Worm (Caenorhabditis elegans) whole organism, L4 larva: ENCODE results near the gene K06A4.10.
A peak's percentile ranks its signal among the peaks of the same experiment; 100 is the strongest.

ENCODE experiments used
- F26F4.8 ChIP-seq: fragments of 200-800 bp; sonication (Bioruptor generic); conservative IDR thresholded peaks from 2 replicates; pipeline ENCODE4 v1.3.6; 2022; ENCODE audit warnings: missing genetic modification characterization, missing compliant biosample characterization
- F37D6.2 ChIP-seq: sonication (generic microtip); optimal IDR thresholded peaks from 2 replicates; lab custom pipeline; 2016; ENCODE audit warnings: mild to moderate bottlenecking, missing genetic modification characterization, missing compliant biosample characterization
- T26A8.4 ChIP-seq: fragments of 200-800 bp; sonication (Bioruptor generic); IDR thresholded peaks from 2 replicates; pipeline ENCODE4 v1.3.6; 2022; ENCODE audit warnings: missing genetic modification characterization, missing compliant biosample characterization
- Y48G9A.11 ChIP-seq: fragments of 200-800 bp; sonication (Bioruptor generic); IDR thresholded peaks from 2 replicates; pipeline ENCODE4 v1.3.6; 2022; ENCODE audit warnings: missing genetic modification reagents, missing genetic modification characterization, missing compliant biosample characterization
- ZK546.5 ChIP-seq, 2 experiments: sonication (generic microtip); optimal IDR thresholded peaks; 2 replicates each; lab custom pipeline; 2017; ENCODE audit warnings: missing biosample characterization in 2 of 2, missing genetic modification characterization in 2 of 2
- aha-1 ChIP-seq: fragments of 150-350 bp; peaks from one replicate; lab custom pipeline; 2014; ENCODE audit warnings: missing biosample characterization, missing genetic modification characterization
- aly-2 ChIP-seq: sonication (generic microtip); optimal IDR thresholded peaks from 2 replicates; lab custom pipeline; 2018; ENCODE audit warnings: missing biosample characterization, missing genetic modification characterization
- ceh-20 ChIP-seq: fragments of 200-800 bp; sonication (Bioruptor generic); IDR thresholded peaks from 2 replicates; pipeline ENCODE4 v1.3.6; 2022; ENCODE audit warnings: missing genetic modification reagents, missing genetic modification characterization, missing compliant biosample characterization
- ceh-28 ChIP-seq: fragments of 150-350 bp; optimal IDR thresholded peaks from 2 replicates; lab custom pipeline; 2014; ENCODE audit warnings: missing biosample characterization, missing genetic modification reagents, missing genetic modification characterization
- ceh-44 ChIP-seq: fragments of 200-800 bp; sonication (Bioruptor generic); IDR thresholded peaks from 2 replicates; pipeline ENCODE4 v1.3.6; 2022; ENCODE audit warnings: missing genetic modification reagents, missing genetic modification characterization, missing compliant biosample characterization
- ceh-82 ChIP-seq: sonication (generic microtip); optimal IDR thresholded peaks from 2 replicates; lab custom pipeline; 2017; ENCODE audit warnings: missing biosample characterization, missing genetic modification characterization
- ces-1 ChIP-seq: fragments of 150-350 bp; sonication (generic microtip); optimal IDR thresholded peaks from 4 replicates; lab custom pipeline; 2014; ENCODE audit warnings: missing biosample characterization, missing genetic modification reagents, missing genetic modification characterization
- cey-2 ChIP-seq: sonication (generic microtip); optimal IDR thresholded peaks from 3 replicates; lab custom pipeline; 2017; ENCODE audit warnings: missing genetic modification characterization, mild to moderate bottlenecking, missing compliant biosample characterization, antibody characterized with exemption, borderline replicate concordance; ENCODE audit not compliant: insufficient read depth
- ctbp-1 ChIP-seq: fragments of 200-800 bp; sonication (Bioruptor generic); IDR thresholded peaks from 2 replicates; pipeline ENCODE4 v1.3.6; 2022; ENCODE audit warnings: missing genetic modification reagents, missing genetic modification characterization, missing compliant biosample characterization
- daf-16 ChIP-seq, 3 experiments: sonication (generic microtip); optimal IDR thresholded peaks; 2 replicates each; lab custom pipeline; 2016 to 2017; ENCODE audit warnings: missing genetic modification characterization in 3 of 3, missing genetic modification reagents in 3 of 3, mild to moderate bottlenecking in 2 of 3, missing compliant biosample characterization in 2 of 3, missing biosample characterization in 1 of 3, moderate library complexity in 1 of 3
- daf-19 ChIP-seq: fragments of 200-800 bp; sonication (Bioruptor generic); conservative IDR thresholded peaks from 2 replicates; pipeline ENCODE4 v1.3.6; 2022; ENCODE audit warnings: missing genetic modification characterization, missing compliant biosample characterization
- dmd-6 ChIP-seq: fragments of 200-800 bp; sonication (Bioruptor generic); IDR thresholded peaks from 2 replicates; pipeline ENCODE4 v1.3.6; 2022; ENCODE audit warnings: missing genetic modification reagents, missing genetic modification characterization, missing compliant biosample characterization
- dve-1 ChIP-seq: sonication (generic microtip); optimal IDR thresholded peaks from 2 replicates; lab custom pipeline; 2017; ENCODE audit warnings: antibody characterized with exemption, mild to moderate bottlenecking, missing genetic modification characterization, missing compliant biosample characterization; ENCODE audit not compliant: insufficient read depth
- egl-27 ChIP-seq: sonication (generic microtip); optimal IDR thresholded peaks from 3 replicates; lab custom pipeline; 2017; ENCODE audit warnings: missing biosample characterization, missing genetic modification reagents, missing genetic modification characterization
- egl-43 ChIP-seq: fragments of 200-800 bp; sonication (Bioruptor generic); IDR thresholded peaks from 2 replicates; pipeline ENCODE4 v1.3.6; 2022; ENCODE audit warnings: missing genetic modification reagents, missing genetic modification characterization, missing compliant biosample characterization
- gei-8 ChIP-seq: fragments of 200-800 bp; sonication (Bioruptor generic); optimal IDR thresholded peaks from 2 replicates; lab custom pipeline; 2018; ENCODE audit warnings: mild to moderate bottlenecking, missing genetic modification characterization, missing compliant biosample characterization
- hlh-11 ChIP-seq: fragments of 200-800 bp; sonication (Bioruptor generic); optimal IDR thresholded peaks from 2 replicates; lab custom pipeline; 2018; ENCODE audit warnings: mild to moderate bottlenecking, missing genetic modification characterization, missing compliant biosample characterization
- hlh-30 ChIP-seq: sonication (generic microtip); optimal IDR thresholded peaks from 2 replicates; lab custom pipeline; 2017; ENCODE audit warnings: antibody characterized with exemption, mild to moderate bottlenecking, missing genetic modification characterization, missing compliant biosample characterization; ENCODE audit not compliant: insufficient read depth
- hmg-1.1 ChIP-seq: fragments of 200-800 bp; sonication (Bioruptor generic); IDR thresholded peaks from 2 replicates; pipeline ENCODE4 v1.3.6; 2022; ENCODE audit warnings: missing genetic modification reagents, missing genetic modification characterization, missing compliant biosample characterization
- lin-1 ChIP-seq: fragments of 200-800 bp; sonication (Bioruptor generic); IDR thresholded peaks from 2 replicates; pipeline ENCODE4 v1.3.6; 2022; ENCODE audit warnings: missing genetic modification reagents, missing genetic modification characterization, missing compliant biosample characterization
- lin-38 ChIP-seq: fragments of 200-800 bp; sonication (Bioruptor generic); IDR thresholded peaks from 2 replicates; pipeline ENCODE4 v1.3.6; 2022; ENCODE audit warnings: missing genetic modification reagents, missing genetic modification characterization, missing compliant biosample characterization
- mdl-1 ChIP-seq, 2 experiments: fragments of 150-350 bp in 1 of 2; sonication (generic microtip) in 1 of 2; optimal IDR thresholded peaks; 2 replicates each; lab custom pipeline; 2014 to 2017; ENCODE audit warnings: missing biosample characterization in 2 of 2, missing genetic modification characterization in 2 of 2
- mep-1 ChIP-seq: fragments of 150-350 bp; sonication (generic microtip); optimal IDR thresholded peaks from 3 replicates; lab custom pipeline; 2014; ENCODE audit warnings: missing biosample characterization, missing genetic modification characterization
- nhr-102 ChIP-seq: sonication (generic microtip); optimal IDR thresholded peaks from 2 replicates; lab custom pipeline; 2016; ENCODE audit warnings: mild to moderate bottlenecking, missing genetic modification characterization, moderate library complexity, missing compliant biosample characterization
- nhr-111 ChIP-seq: fragments of 200-800 bp; sonication (Bioruptor generic); optimal IDR thresholded peaks from 2 replicates; lab custom pipeline; 2018; ENCODE audit warnings: mild to moderate bottlenecking, missing genetic modification characterization, missing compliant biosample characterization
- nhr-28 ChIP-seq: fragments of 150-350 bp; optimal IDR thresholded peaks from 2 replicates; lab custom pipeline; 2014; ENCODE audit warnings: missing biosample characterization, missing genetic modification characterization
- nhr-48 ChIP-seq: sonication (generic microtip); optimal IDR thresholded peaks from 2 replicates; lab custom pipeline; 2016; ENCODE audit warnings: mild to moderate bottlenecking, missing genetic modification characterization, missing compliant biosample characterization
- nhr-77 ChIP-seq: fragments of 150-350 bp; optimal IDR thresholded peaks from 2 replicates; lab custom pipeline; 2014; ENCODE audit warnings: missing biosample characterization, missing genetic modification characterization
- php-3 ChIP-seq: fragments of 200-800 bp; sonication (Bioruptor generic); IDR thresholded peaks from 2 replicates; pipeline ENCODE4 v1.3.6; 2022; ENCODE audit warnings: missing genetic modification reagents, missing genetic modification characterization, missing compliant biosample characterization
- pqm-1 ChIP-seq: sonication (generic microtip); optimal IDR thresholded peaks from 2 replicates; lab custom pipeline; 2017; ENCODE audit warnings: missing biosample characterization, missing genetic modification characterization
- set-16 ChIP-seq: fragments of 200-800 bp; sonication (Bioruptor generic); IDR thresholded peaks from 2 replicates; pipeline ENCODE4 v1.3.6; 2022; ENCODE audit warnings: missing genetic modification reagents, missing genetic modification characterization, missing compliant biosample characterization
- snpc-4 ChIP-seq: fragments of 150-350 bp; optimal IDR thresholded peaks from 2 replicates; lab custom pipeline; 2014; ENCODE audit warnings: missing biosample characterization, missing genetic modification characterization
- tra-1 ChIP-seq: fragments of 200-800 bp; sonication (Bioruptor generic); IDR thresholded peaks from 2 replicates; pipeline ENCODE4 v1.3.6; 2022; ENCODE audit warnings: missing genetic modification reagents, missing genetic modification characterization, missing compliant biosample characterization
- unc-39 ChIP-seq: sonication (generic microtip); optimal IDR thresholded peaks from 2 replicates; lab custom pipeline; 2017; ENCODE audit warnings: missing biosample characterization, missing genetic modification characterization
- unc-62 ChIP-seq, 3 experiments: fragments of 150-350 bp in 1 of 3; sonication (generic microtip); optimal IDR thresholded peaks in 2 of 3; peaks in 1 of 3; 1 replicate in 1 of 3; 2 replicates in 2 of 3; lab custom pipeline; 2014 to 2017; ENCODE audit warnings: missing biosample characterization in 3 of 3, missing genetic modification characterization in 3 of 3, missing genetic modification reagents in 3 of 3, missing genotype in 1 of 3
- vab-7 ChIP-seq: fragments of 200-800 bp; sonication (Bioruptor generic); IDR thresholded peaks from 2 replicates; pipeline ENCODE4 v1.3.6; 2022; ENCODE audit warnings: missing genetic modification reagents, missing genetic modification characterization, missing compliant biosample characterization
- zip-2 ChIP-seq: fragments of 150-350 bp; optimal IDR thresholded peaks from 2 replicates; lab custom pipeline; 2014; ENCODE audit warnings: missing biosample characterization, missing genetic modification characterization
- ztf-11 ChIP-seq: fragments of 150-350 bp; optimal IDR thresholded peaks from 2 replicates; lab custom pipeline; 2014; ENCODE audit warnings: missing biosample characterization, missing genetic modification characterization
- ztf-7 ChIP-seq: fragments of 150-350 bp; optimal IDR thresholded peaks from 2 replicates; lab custom pipeline; 2014; ENCODE audit warnings: missing biosample characterization, missing genetic modification characterization

Gene K06A4.10

DNA sequence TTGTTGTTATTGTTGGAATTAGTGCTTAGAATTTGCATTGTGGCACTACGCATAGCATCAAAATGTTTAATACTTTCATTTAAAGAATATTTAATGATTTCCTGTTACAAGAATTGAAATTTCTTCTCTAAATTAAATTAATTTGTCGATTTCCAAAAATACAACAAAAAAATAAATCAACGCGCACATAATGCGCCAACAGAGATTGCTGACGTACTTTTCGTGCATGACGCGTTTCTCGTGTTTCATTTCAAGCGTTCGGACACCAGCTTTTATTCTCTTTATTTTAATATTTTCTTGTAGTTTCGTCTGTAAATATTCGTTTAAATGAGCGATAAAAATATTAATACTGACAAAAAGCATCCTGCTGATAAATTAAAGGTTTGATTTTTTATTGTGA is 24.0 kb upstream of the K06A4.10 start, which contains the start of gene eif-2Bdelta (continued):
- TF ChIP-seq snpc-4, result no peak
- no peak for TF ChIP-seq mdl-1 (tag; optimal IDR thresholded peaks at IDR 0.05; lab: Kevin White, UChicago)
- peak; percentile 23 for TF ChIP-seq ztf-7 (tag; lab: Kevin White, UChicago)
- TF ChIP-seq gei-8 (GFP tag; lab: Kevin White, UChicago), result no peak
- peak; percentile 10 for TF ChIP-seq hlh-30
- TF ChIP-seq hlh-11, result no peak
- no peak for TF ChIP-seq ztf-11 (tag; lab: Kevin White, UChicago)
- TF ChIP-seq ceh-28 (tag; lab: Kevin White, UChicago), result no peak
- TF ChIP-seq lin-38 (GFP tag; lab: Robert Waterston, UW), result peak; percentile 47
- TF ChIP-seq daf-19, result no peak
- TF ChIP-seq ces-1 (GFP tag; lab: Kevin White, UChicago), result no peak
- TF ChIP-seq egl-27 (tag; lab: Kevin White, UChicago), result no peak
- peak; percentile 49 for TF ChIP-seq nhr-102 (tag; lab: Kevin White, UChicago)
- peak; percentile 36 for TF ChIP-seq mep-1 (tag; lab: Kevin White, UChicago)
- no peak for TF ChIP-seq T26A8.4

DNA sequence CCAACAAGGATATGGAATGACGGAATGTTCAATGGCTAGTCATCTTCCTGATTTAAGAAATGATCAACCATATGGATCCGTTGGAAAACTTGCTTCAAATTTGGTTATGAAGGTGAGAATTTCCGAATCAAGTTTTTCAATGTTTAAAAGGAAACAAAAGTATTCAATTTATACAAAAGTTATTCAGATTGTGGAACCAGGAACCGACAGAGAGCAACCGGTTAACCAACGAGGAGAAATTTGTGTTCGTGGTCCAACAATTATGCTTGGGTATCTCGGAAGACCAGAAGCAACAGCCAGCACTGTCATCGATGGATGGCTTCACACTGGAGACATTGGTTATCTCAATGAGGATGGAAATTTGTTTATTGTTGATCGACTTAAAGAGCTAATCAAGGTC is 20.0 kb upstream of the K06A4.10 start:
- TF ChIP-seq Y48G9A.11 (GFP tag; lab: Robert Waterston, UW) (no peak), ces-1 (GFP tag; lab: Kevin White, UChicago) (no peak), vab-7 (GFP tag; lab: Robert Waterston, UW) (no peak), daf-16 (GFP tag; optimal IDR thresholded peaks at IDR 0.05; lab: Kevin White, UChicago) (no peak), daf-16 (tag; optimal IDR thresholded peaks at IDR 0.05; lab: Kevin White, UChicago) (no peak), hmg-1.1 (GFP tag; lab: Robert Waterston, UW) (no peak), unc-62 (GFP tag; optimal IDR thresholded peaks at IDR 0.05 in 1 of 2; lab: Kevin White, UChicago) (peak in 1 of 2 experiments; percentile 32), unc-62 (tag; optimal IDR thresholded peaks at IDR 0.05; lab: Kevin White, UChicago) (no peak), ceh-44 (GFP tag; lab: Robert Waterston, UW) (no peak), nhr-48 (tag; lab: Kevin White, UChicago) (no peak), ztf-11 (tag; lab: Kevin White, UChicago) (no peak), ctbp-1 (GFP tag; lab: Robert Waterston, UW) (no peak), aha-1 (peak; percentile 97), egl-43 (GFP tag; lab: Robert Waterston, UW) (no peak), F37D6.2 (tag; lab: Kevin White, UChicago) (no peak), nhr-111 (GFP tag; lab: Kevin White, UChicago) (no peak), aly-2 (tag; lab: Kevin White, UChicago) (no peak)

DNA sequence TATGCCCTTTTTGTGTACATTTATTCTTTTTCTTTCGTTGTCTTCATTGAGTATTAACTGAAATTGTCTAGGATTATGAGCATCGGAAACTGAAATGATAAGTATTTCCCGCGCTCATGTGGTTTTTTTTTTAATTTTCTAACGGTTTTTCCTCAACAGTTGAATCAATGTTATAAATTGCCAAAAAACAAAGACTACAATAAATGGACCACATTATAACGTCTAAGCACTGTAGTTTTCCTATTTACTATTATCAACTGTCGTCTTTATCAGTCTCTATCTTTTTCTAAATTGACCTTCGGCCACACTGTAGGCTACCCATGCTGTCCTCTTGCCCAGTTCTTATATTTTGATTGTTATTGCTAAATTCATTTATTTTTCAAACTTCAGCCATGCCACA is 18.1 kb upstream of the K06A4.10 start, which contains the start of gene acs-14:
Gene acs-14, plus strand, starts transcription at position 391 of the 400 bp plus-strand sequence.
- TF ChIP-seq pqm-1 (tag; lab: Kevin White, UChicago), result peak; percentile 23
- TF ChIP-seq unc-39 (tag; lab: Kevin White, UChicago), result no peak
- no peak for TF ChIP-seq daf-16 (GFP tag; optimal IDR thresholded peaks at IDR 0.05; lab: Kevin White, UChicago)
- peak; percentile 56 for TF ChIP-seq daf-16 (tag; optimal IDR thresholded peaks at IDR 0.05; lab: Kevin White, UChicago)
- TF ChIP-seq nhr-28 (tag; lab: Kevin White, UChicago), result peak; percentile 50
- peak; percentile 74 for TF ChIP-seq aha-1
- TF ChIP-seq hlh-11, result peak; percentile 16
- peak; percentile 34; the same call in 1 of the 2 replicates for TF ChIP-seq dmd-6
- no peak for TF ChIP-seq ceh-20
- peak; percentile 26 for TF ChIP-seq dve-1

DNA sequence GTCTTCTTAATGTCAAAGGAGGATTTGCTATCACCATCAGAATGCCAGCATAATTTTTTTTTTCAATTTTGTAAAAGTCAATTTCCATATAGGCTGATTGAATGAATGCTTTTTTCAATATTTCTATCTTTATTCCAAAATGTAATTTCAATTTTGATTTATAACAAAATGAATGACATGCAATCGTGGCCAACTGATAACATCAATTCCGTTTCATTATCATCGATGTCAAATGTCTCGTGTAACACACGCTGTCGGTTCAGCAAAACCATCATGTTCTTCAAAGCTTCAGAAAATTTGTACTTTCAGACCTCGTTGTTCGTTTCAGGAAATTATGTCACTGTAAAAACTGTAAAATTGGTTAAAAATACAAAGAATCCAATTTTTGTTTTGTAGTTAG is 17.3 kb upstream of the K06A4.10 start:
- TF ChIP-seq lin-38 (GFP tag; lab: Robert Waterston, UW), result no peak
- TF ChIP-seq ZK546.5 (tag; optimal IDR thresholded peaks at IDR 0.05; lab: Kevin White, UChicago), result no peak
- TF ChIP-seq ceh-82 (tag; lab: Kevin White, UChicago), result no peak
- no peak for TF ChIP-seq tra-1 (GFP tag; lab: Robert Waterston, UW)
- peak; percentile 68 for TF ChIP-seq dve-1
- TF ChIP-seq nhr-111 (GFP tag; lab: Kevin White, UChicago), result no peak
- peak; percentile 15 for TF ChIP-seq mep-1 (tag; lab: Kevin White, UChicago)
- TF ChIP-seq hlh-11, result peak; percentile 23
- TF ChIP-seq mdl-1 (tag; optimal IDR thresholded peaks at IDR 0.05; lab: Kevin White, UChicago), result peak in 1 of 2 experiments; percentile 37
- TF ChIP-seq nhr-77, result no peak
- peak; percentile 48 for TF ChIP-seq hlh-30
- no peak for TF ChIP-seq F26F4.8
- TF ChIP-seq ztf-7 (tag; lab: Kevin White, UChicago), result no peak
- TF ChIP-seq set-16 (GFP tag; lab: Robert Waterston, UW), result no peak
- peak; percentile 90 for TF ChIP-seq ceh-20
- no peak for TF ChIP-seq lin-1 (GFP tag; lab: Robert Waterston, UW)
- TF ChIP-seq aly-2 (tag; lab: Kevin White, UChicago), result no peak
- no peak for TF ChIP-seq zip-2
- TF ChIP-seq php-3 (GFP tag; lab: Robert Waterston, UW), result peak; percentile 96
- TF ChIP-seq cey-2 (tag; lab: Kevin White, UChicago), result no peak
